Fruit fly (Drosophila melanogaster): ENCODE measurements around the gene Acsx2.

dm6 chr3R:19820994-19821393 is 42.4 kb downstream of the Acsx2 start:
- TF ChIP-seq insv (optimal IDR thresholded peaks at IDR 0.05) (no peak), ttk (optimal IDR thresholded peaks at IDR 0.05) (no peak)

All from Kc167 (cell line).